Worm (Caenorhabditis elegans): ENCODE measurements around the gene rga-3.

Gene rga-3

DNA sequence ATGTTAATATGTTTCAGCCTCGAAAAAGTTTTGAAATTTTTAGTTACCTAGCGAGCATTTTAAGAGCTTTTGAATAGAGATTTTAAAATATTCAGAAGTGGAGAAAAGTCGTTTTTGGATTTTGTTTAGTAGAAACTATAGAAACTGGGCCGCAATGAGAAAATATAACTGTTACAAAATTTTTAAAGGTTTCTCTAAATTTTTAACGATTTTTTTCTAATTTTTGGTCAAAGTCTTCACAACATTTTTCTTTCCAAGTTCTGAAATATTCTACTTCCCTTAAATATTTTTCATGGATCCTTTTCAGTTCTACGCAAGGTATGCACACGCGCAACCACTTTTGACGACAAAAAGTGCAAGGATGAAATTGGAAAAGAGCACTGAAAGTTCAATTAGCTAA is 12.2 kb upstream of the rga-3 start, which contains the start of gene peli-1:
Gene peli-1 (plus strand): TSS at position 301 of the 400 bp plus-strand sequence.
- TF ChIP-seq ceh-82 (tag; optimal IDR thresholded peaks at IDR 0.05) (no peak), isw-1 (GFP tag; IDR thresholded peaks at IDR 0.05) (no peak), snpc-4 (tag; optimal IDR thresholded peaks at IDR 0.05) (no peak), vab-15 (tag; optimal IDR thresholded peaks at IDR 0.05) (no peak), egl-13 (tag; optimal IDR thresholded peaks at IDR 0.05) (no peak), egl-27 (tag; optimal IDR thresholded peaks at IDR 0.05) (no peak), ceh-63 (GFP tag; optimal IDR thresholded peaks at IDR 0.05) (no peak), irx-1 (tag; optimal IDR thresholded peaks at IDR 0.05) (no peak), aha-1 (tag; optimal IDR thresholded peaks at IDR 0.05) (no peak), blmp-1 (tag; optimal IDR thresholded peaks at IDR 0.05) (no peak)

ce11 chrV:5708331-5708730 is 9.4 kb upstream of the rga-3 start:
- peak; percentile 31 for TF ChIP-seq fkh-8 (tag; optimal IDR thresholded peaks at IDR 0.05)
- TF ChIP-seq efl-1 (optimal IDR thresholded peaks at IDR 0.05): no peak
- peak in 1 of 2 experiments; percentile 81 for TF ChIP-seq efl-1 (GFP tag; optimal IDR thresholded peaks at IDR 0.05 in 1 of 2)
- TF ChIP-seq sup-37 (GFP tag; optimal IDR thresholded peaks at IDR 0.05): no peak
- TF ChIP-seq C16A3.4 (tag; optimal IDR thresholded peaks at IDR 0.05): no peak
- no peak for TF ChIP-seq xbp-1 (tag; optimal IDR thresholded peaks at IDR 0.05)
- TF ChIP-seq mab-9 (GFP tag; IDR thresholded peaks at IDR 0.05): no peak
- peak; percentile 32 for TF ChIP-seq nhr-71 (tag; optimal IDR thresholded peaks at IDR 0.05)
- TF ChIP-seq hlh-4 (tag; optimal IDR thresholded peaks at IDR 0.05): peak; percentile 77

DNA sequence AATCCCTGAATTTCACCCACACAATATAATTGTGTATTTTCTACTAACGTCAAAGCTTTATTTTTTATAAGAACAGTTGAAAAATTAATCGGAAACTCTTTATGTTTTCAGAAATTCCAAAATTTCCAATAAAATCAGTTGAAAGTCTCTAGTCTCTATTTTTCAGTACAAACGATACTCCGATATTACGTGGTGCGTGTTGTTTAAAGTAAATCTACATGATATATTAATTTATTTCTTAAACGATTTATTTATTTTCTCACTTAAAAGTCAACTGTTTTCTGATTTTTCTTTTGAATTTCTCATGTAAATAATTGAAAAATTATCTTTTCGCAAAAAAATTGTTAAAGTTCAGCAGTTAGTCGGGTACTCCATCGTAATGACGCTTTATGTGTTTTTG is 5.5 kb upstream of the rga-3 start:
- TF ChIP-seq efl-1 (optimal IDR thresholded peaks at IDR 0.05) (peak in 1 of 2 experiments; percentile 9), efl-1 (GFP tag; optimal IDR thresholded peaks at IDR 0.05 in 1 of 2) (peak; percentile 18 to 72), unc-130 (tag; optimal IDR thresholded peaks at IDR 0.05) (no peak), lsy-2 (tag; optimal IDR thresholded peaks at IDR 0.05) (peak; percentile 18 to 29)

DNA sequence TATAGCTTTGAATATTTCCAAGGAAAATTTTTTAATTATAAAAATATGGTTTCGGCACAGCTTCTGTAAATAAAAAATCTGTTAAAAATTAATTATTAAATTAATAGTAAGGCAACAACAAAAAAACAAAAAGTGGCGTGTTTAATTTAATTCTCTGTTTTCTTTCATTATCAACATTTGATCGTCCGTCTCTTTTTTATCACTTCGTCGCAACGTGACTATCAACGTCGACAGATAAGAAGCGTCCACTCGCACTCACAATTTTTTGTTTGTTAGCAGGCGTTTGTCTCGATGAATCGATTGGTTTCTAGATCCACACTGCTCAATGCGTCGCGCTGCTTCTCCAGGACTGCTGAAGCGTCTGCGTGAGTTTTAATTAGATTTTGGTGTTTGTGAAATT is 5.0 kb upstream of the rga-3 start, which contains the start of gene gcst-1:
Gene gcst-1 (plus strand): TSS at position 277 of the 400 bp plus-strand sequence.
- peak in 1 of 2 experiments; percentile 23 for TF ChIP-seq lin-35 (GFP tag; optimal IDR thresholded peaks at IDR 0.05)
- TF ChIP-seq pax-3 (tag; optimal IDR thresholded peaks at IDR 0.05): no peak
- TF ChIP-seq alr-1 (tag; optimal IDR thresholded peaks at IDR 0.05; ENCODE audit: borderline replicate concordance): no peak
- TF ChIP-seq nhr-71 (tag; optimal IDR thresholded peaks at IDR 0.05): peak; percentile 10
- peak in 1 of 2 experiments; percentile 40 for TF ChIP-seq mdl-1 (tag; optimal IDR thresholded peaks at IDR 0.05)
- peak; percentile 69 for TF ChIP-seq elt-2 (tag; optimal IDR thresholded peaks at IDR 0.05)
- TF ChIP-seq elt-3 (tag; optimal IDR thresholded peaks at IDR 0.05): peak in 1 of 6 experiments; percentile 38

- TF ChIP-seq pax-3 (tag; optimal IDR thresholded peaks at IDR 0.05) (no peak), lsy-2 (tag; optimal IDR thresholded peaks at IDR 0.05) (no peak), unc-130 (tag; optimal IDR thresholded peaks at IDR 0.05) (no peak), lin-35 (GFP tag; optimal IDR thresholded peaks at IDR 0.05) (no peak)
Measured at ce11 chrV:5713510-5713909, 4.2 kb upstream of the rga-3 start.

ce11 chrV:5716508-5716907 is 1.2 kb upstream of the rga-3 start, which contains the start of gene K09H11.9:
K09H11.9 (minus strand) TSS chrV:5716608.
- no peak for TF ChIP-seq efl-1 (optimal IDR thresholded peaks at IDR 0.05)
- TF ChIP-seq efl-1 (GFP tag; optimal IDR thresholded peaks at IDR 0.05 in 1 of 2): peak in 1 of 2 experiments; percentile 20
- TF ChIP-seq egl-13 (tag; optimal IDR thresholded peaks at IDR 0.05): no peak
- TF ChIP-seq C04F5.9 (tag; optimal IDR thresholded peaks at IDR 0.05): no peak
- TF ChIP-seq dsc-1 (tag; optimal IDR thresholded peaks at IDR 0.05): no peak
- no peak for TF ChIP-seq vab-15 (tag; optimal IDR thresholded peaks at IDR 0.05)

ce11 chrV:5722093-5722492 is 4.4 kb downstream of the rga-3 start:
- TF ChIP-seq unc-30 (tag; optimal IDR thresholded peaks at IDR 0.05): no peak

All from whole organism, L1 larva.